Worm (Caenorhabditis elegans) whole organism, L2 larva: ENCODE data around the gene F56C9.10.
"Not testable (repeated sequence)": the region's sequence is repeated elsewhere in the genome, so short reads cannot be mapped to it uniquely, and the experiment has no call there.

Experiments
- aly-2 ChIP-seq: fragments of 150-350 bp; optimal IDR thresholded peaks from 2 replicates; lab custom pipeline; 2014; ENCODE audit warnings: missing biosample characterization, missing genetic modification characterization
- ama-1 ChIP-seq: fragments of 150-350 bp; optimal IDR thresholded peaks from 2 replicates; lab custom pipeline; 2018; ENCODE audit warnings: inconsistent platforms
- fos-1 ChIP-seq: fragments of 150-350 bp; optimal IDR thresholded peaks from 2 replicates; lab custom pipeline; 2014; ENCODE audit warnings: missing biosample characterization, missing genetic modification characterization
- nhr-23 ChIP-seq: fragments of 150-350 bp; optimal IDR thresholded peaks from 2 replicates; lab custom pipeline; 2014; ENCODE audit warnings: missing biosample characterization, missing genetic modification reagents, missing genetic modification characterization
- skn-1 ChIP-seq: sonication (generic microtip); optimal IDR thresholded peaks from 2 replicates; lab custom pipeline; 2017; ENCODE audit warnings: missing biosample characterization, missing genetic modification characterization
- unc-62 ChIP-seq: fragments of 150-350 bp; optimal IDR thresholded peaks from 2 replicates; lab custom pipeline; 2014; ENCODE audit warnings: missing biosample characterization, missing genetic modification reagents, missing genetic modification characterization

- not testable (repeated sequence) for TF ChIP-seq ama-1 (lab: Kevin White, UChicago); fos-1 (tag; lab: Kevin White, UChicago); unc-62; skn-1 (tag; lab: Kevin White, UChicago); aly-2 (tag; lab: Kevin White, UChicago); nhr-23
These were observed 1.1 kb downstream of the F56C9.10 start for ce11 chrIII:7333906-7334531.
